Worm (Caenorhabditis elegans): ENCODE data around the gene cfim-2.

ce11 chrIV:8973249-8973958 lies 47.3 kb downstream of the cfim-2 start, which contains the start of gene C53B4.3:
- TF ChIP-seq lin-11 (tag; optimal IDR thresholded peaks at IDR 0.05), result no peak
- TF ChIP-seq zip-5 (tag; optimal IDR thresholded peaks at IDR 0.05), result peak; percentile 89
- no peak for TF ChIP-seq pha-4 (tag; optimal IDR thresholded peaks at IDR 0.05)
- TF ChIP-seq ama-1 (optimal IDR thresholded peaks at IDR 0.05), result no peak
- TF ChIP-seq nhr-232 (tag; optimal IDR thresholded peaks at IDR 0.05), result no peak
- TF ChIP-seq ceh-14 (tag; optimal IDR thresholded peaks at IDR 0.05), result peak; percentile 53
- no peak for TF ChIP-seq ceh-30 (tag; optimal IDR thresholded peaks at IDR 0.05)
